Worm (Caenorhabditis elegans) whole organism, young adult: Measurements from ENCODE around the gene F35D2.2.

Experiments
- F33H1.4 ChIP-seq: fragments of 200-800 bp; sonication (Bioruptor generic); IDR thresholded peaks from 2 replicates; pipeline ENCODE4 v1.3.6; 2022; ENCODE audit warnings: missing genetic modification reagents, missing genetic modification characterization, missing compliant biosample characterization
- ZK185.1 ChIP-seq: sonication (generic microtip); optimal IDR thresholded peaks from 2 replicates; lab custom pipeline; 2016; ENCODE audit warnings: mild to moderate bottlenecking, missing genetic modification characterization, missing compliant biosample characterization; ENCODE audit not compliant: poor library complexity, severe bottlenecking
- attf-3 ChIP-seq: fragments of 200-800 bp; sonication (Bioruptor generic); conservative IDR thresholded peaks from 2 replicates; pipeline ENCODE4 v1.3.6; 2022; ENCODE audit warnings: missing genetic modification reagents, missing genetic modification characterization, missing compliant biosample characterization
- ets-4 ChIP-seq: fragments of 200-800 bp; sonication (Bioruptor generic); optimal IDR thresholded peaks from 2 replicates; lab custom pipeline; 2018; ENCODE audit warnings: mild to moderate bottlenecking, missing genetic modification characterization, missing compliant biosample characterization
- lin-35 ChIP-seq, 3 experiments: fragments of 150-350 bp in 2 of 3; sonication (generic microtip) in 1 of 3; optimal IDR thresholded peaks; 2 replicates each; lab custom pipeline; 2014 to 2018; ENCODE audit warnings: missing biosample characterization in 3 of 3, missing genetic modification characterization in 3 of 3, missing genetic modification reagents in 3 of 3
- lin-54 ChIP-seq: fragments of 200-800 bp; sonication (Bioruptor generic); optimal IDR thresholded peaks from 2 replicates; lab custom pipeline; 2018; ENCODE audit warnings: mild to moderate bottlenecking, missing genetic modification characterization, missing compliant biosample characterization
- madf-10 ChIP-seq: sonication (generic microtip); optimal IDR thresholded peaks from 2 replicates; lab custom pipeline; 2016; ENCODE audit warnings: mild to moderate bottlenecking, missing genetic modification characterization, missing compliant biosample characterization
- madf-8 ChIP-seq: fragments of 200-800 bp; sonication (Bioruptor generic); conservative IDR thresholded peaks from 2 replicates; pipeline ENCODE4 v1.3.6; 2022; ENCODE audit warnings: missing genetic modification reagents, missing genetic modification characterization, missing compliant biosample characterization
- mel-28 ChIP-seq: sonication (generic microtip); optimal IDR thresholded peaks from 2 replicates; lab custom pipeline; 2016; ENCODE audit warnings: borderline replicate concordance, mild to moderate bottlenecking, missing genetic modification characterization, missing compliant biosample characterization
- mxl-1 ChIP-seq: sonication (generic microtip); optimal IDR thresholded peaks from 2 replicates; lab custom pipeline; 2016; ENCODE audit warnings: missing genetic modification characterization, missing compliant biosample characterization
- nhr-120 ChIP-seq: fragments of 200-800 bp; sonication (Bioruptor generic); IDR thresholded peaks from 2 replicates; pipeline ENCODE4 v1.3.6; 2022; ENCODE audit warnings: missing genetic modification characterization, missing compliant biosample characterization
- nhr-90 ChIP-seq: sonication (generic microtip); optimal IDR thresholded peaks from 2 replicates; lab custom pipeline; 2016; ENCODE audit warnings: missing genotype, mild to moderate bottlenecking, missing genetic modification characterization, missing compliant biosample characterization
- pha-4 ChIP-seq: fragments of 150-350 bp; sonication (generic microtip); optimal IDR thresholded peaks from 2 replicates; lab custom pipeline; 2014; ENCODE audit warnings: missing biosample characterization, missing genetic modification reagents, missing genetic modification characterization
- ztf-6 ChIP-seq: fragments of 200-800 bp; sonication (Bioruptor generic); IDR thresholded peaks from 2 replicates; pipeline ENCODE4 v1.3.6; 2022; ENCODE audit warnings: missing genetic modification reagents, missing genetic modification characterization, missing compliant biosample characterization

- TF ChIP-seq mxl-1 (tag; lab: Kevin White, UChicago), result no peak
- no peak for TF ChIP-seq madf-10
- TF ChIP-seq F33H1.4 (GFP tag; lab: Robert Waterston, UW), result no peak
- TF ChIP-seq pha-4 (tag; lab: Kevin White, UChicago), result no peak
- TF ChIP-seq madf-8 (GFP tag; lab: Robert Waterston, UW), result no peak
- TF ChIP-seq attf-3, result no peak
- TF ChIP-seq ZK185.1 (tag; lab: Kevin White, UChicago), result no peak
- no peak for TF ChIP-seq nhr-90 (tag; lab: Kevin White, UChicago)
- TF ChIP-seq lin-54 (GFP tag; lab: Kevin White, UChicago), result no peak
- TF ChIP-seq mel-28 (tag; lab: Kevin White, UChicago), result no peak
- no peak for TF ChIP-seq nhr-120 (GFP tag; lab: Robert Waterston, UW)
- TF ChIP-seq ztf-6 (GFP tag; lab: Robert Waterston, UW), result no peak
- no peak for TF ChIP-seq lin-35 (GFP tag; optimal IDR thresholded peaks at IDR 0.05; lab: Kevin White, UChicago)
- no peak for TF ChIP-seq ets-4 (GFP tag; lab: Kevin White, UChicago)
Observed at ce11 chrII:7525458-7525857, 48.8 kb upstream of the F35D2.2 start, which contains the start of the genes ZK1290.7 and rnh-1.1.
